Worm (Caenorhabditis elegans) whole organism, L1 larva: ENCODE data around the gene C02D5.2.

Source experiments
- C04F5.9 ChIP-seq: sonication (generic microtip); optimal IDR thresholded peaks from 2 replicates; lab custom pipeline; 2016; ENCODE audit warnings: missing genetic modification characterization, missing compliant biosample characterization
- F16B12.6 ChIP-seq: fragments of 150-350 bp; optimal IDR thresholded peaks from 2 replicates; lab custom pipeline; 2014; ENCODE audit warnings: missing biosample characterization, missing genetic modification characterization
- aha-1 ChIP-seq: fragments of 150-350 bp; optimal IDR thresholded peaks from 2 replicates; lab custom pipeline; 2014; ENCODE audit warnings: missing biosample characterization, missing genetic modification characterization
- blmp-1 ChIP-seq: fragments of 150-350 bp; optimal IDR thresholded peaks from 2 replicates; lab custom pipeline; 2014; ENCODE audit warnings: missing biosample characterization, missing genetic modification characterization
- ceh-63 ChIP-seq: fragments of 200-800 bp; sonication (Bioruptor generic); optimal IDR thresholded peaks from 2 replicates; lab custom pipeline; 2018; ENCODE audit warnings: mild to moderate bottlenecking, missing genetic modification characterization, missing compliant biosample characterization
- ceh-8 ChIP-seq: fragments of 200-800 bp; sonication (Bioruptor generic); optimal IDR thresholded peaks from 2 replicates; lab custom pipeline; 2018; ENCODE audit warnings: mild to moderate bottlenecking, missing genetic modification characterization, moderate library complexity, missing compliant biosample characterization
- ceh-82 ChIP-seq, 3 experiments: fragments of 150-350 bp in 1 of 3; sonication (generic microtip) in 2 of 3; optimal IDR thresholded peaks; 2 replicates each; lab custom pipeline; 2014 to 2017; ENCODE audit warnings: missing biosample characterization in 3 of 3, missing genetic modification characterization in 3 of 3
- efl-1 ChIP-seq, 4 experiments: fragments of 150-350 bp; optimal IDR thresholded peaks in 3 of 4; peaks in 1 of 4; 1 replicate in 1 of 4; 2 replicates in 3 of 4; lab custom pipeline; 2014; ENCODE audit warnings: missing biosample characterization in 2 of 4, missing genetic modification characterization in 2 of 4, missing genetic modification reagents in 2 of 4
- efl-3 ChIP-seq: fragments of 200-800 bp; sonication (Bioruptor generic); optimal IDR thresholded peaks from 2 replicates; lab custom pipeline; 2018; ENCODE audit warnings: mild to moderate bottlenecking, missing genetic modification characterization, missing compliant biosample characterization
- egl-27 ChIP-seq, 2 experiments: fragments of 150-350 bp in 1 of 2; sonication (generic microtip); optimal IDR thresholded peaks; 3 replicates each; lab custom pipeline; 2017 to 2018; ENCODE audit warnings: missing biosample characterization in 2 of 2, missing genetic modification characterization in 2 of 2, missing genetic modification reagents in 2 of 2
- elt-3 ChIP-seq, 6 experiments: fragments of 150-350 bp in 1 of 6; sonication (generic microtip); optimal IDR thresholded peaks; 2 replicates each; lab custom pipeline; 2017 to 2018; ENCODE audit warnings: missing biosample characterization in 6 of 6, missing genetic modification characterization in 6 of 6, inconsistent platforms in 1 of 6
- fkh-10 ChIP-seq: sonication (generic microtip); optimal IDR thresholded peaks from 2 replicates; lab custom pipeline; 2017; ENCODE audit warnings: missing biosample characterization, missing genetic modification reagents, missing genetic modification characterization
- fkh-4 ChIP-seq: sonication (generic microtip); optimal IDR thresholded peaks from 2 replicates; lab custom pipeline; 2016; ENCODE audit warnings: missing compliant biosample characterization, missing genetic modification characterization, borderline replicate concordance
- fkh-8 ChIP-seq: sonication (generic microtip); optimal IDR thresholded peaks from 2 replicates; lab custom pipeline; 2016; ENCODE audit warnings: mild to moderate bottlenecking, missing genetic modification characterization, missing compliant biosample characterization
- fos-1 ChIP-seq: fragments of 150-350 bp; optimal IDR thresholded peaks from 2 replicates; lab custom pipeline; 2014; ENCODE audit warnings: missing biosample characterization, missing genetic modification characterization
- grh-1 ChIP-seq: fragments of 200-800 bp; sonication (Bioruptor generic); IDR thresholded peaks from 2 replicates; pipeline ENCODE4 v1.3.6; 2022; ENCODE audit warnings: missing genetic modification reagents, missing genetic modification characterization, missing compliant biosample characterization
- hlh-17 ChIP-seq: fragments of 200-800 bp; sonication (Bioruptor generic); optimal IDR thresholded peaks from 2 replicates; lab custom pipeline; 2018; ENCODE audit warnings: missing genetic modification characterization, mild to moderate bottlenecking, missing compliant biosample characterization, moderate library complexity, borderline replicate concordance
- hpl-2 ChIP-seq: fragments of 150-350 bp; optimal IDR thresholded peaks from 2 replicates; lab custom pipeline; 2014; ENCODE audit warnings: missing biosample characterization, missing genetic modification reagents, missing genetic modification characterization
- irx-1 ChIP-seq: sonication (generic microtip); optimal IDR thresholded peaks from 2 replicates; lab custom pipeline; 2016; ENCODE audit warnings: missing genetic modification characterization, missing compliant biosample characterization
- isw-1 ChIP-seq: fragments of 200-800 bp; sonication (Bioruptor generic); IDR thresholded peaks from 2 replicates; pipeline ENCODE4 v1.3.6; 2022; ENCODE audit warnings: missing genetic modification characterization, missing compliant biosample characterization
- lin-14 ChIP-seq: fragments of 200-800 bp; sonication (Bioruptor generic); optimal IDR thresholded peaks from 2 replicates; lab custom pipeline; 2018; ENCODE audit warnings: mild to moderate bottlenecking, missing genetic modification characterization, moderate library complexity, missing compliant biosample characterization
- lin-15B ChIP-seq: fragments of 150-350 bp; sonication (generic microtip); optimal IDR thresholded peaks from 3 replicates; lab custom pipeline; 2014; ENCODE audit warnings: missing biosample characterization, missing genetic modification characterization
- lsy-2 ChIP-seq, 2 experiments: fragments of 150-350 bp; optimal IDR thresholded peaks; 2 replicates each; lab custom pipeline; 2014; ENCODE audit warnings: missing biosample characterization in 2 of 2, missing genetic modification characterization in 2 of 2
- mab-9 ChIP-seq: fragments of 200-800 bp; sonication (Bioruptor generic); IDR thresholded peaks from 2 replicates; pipeline ENCODE4 v1.3.6; 2022; ENCODE audit warnings: missing genetic modification reagents, missing genetic modification characterization, missing compliant biosample characterization
- mef-2 ChIP-seq: fragments of 150-350 bp; optimal IDR thresholded peaks from 2 replicates; lab custom pipeline; 2014; ENCODE audit warnings: missing biosample characterization, missing genetic modification characterization
- mep-1 ChIP-seq: fragments of 150-350 bp; optimal IDR thresholded peaks from 2 replicates; lab custom pipeline; 2014; ENCODE audit warnings: missing biosample characterization, missing genetic modification characterization
- nhr-11 ChIP-seq: fragments of 150-350 bp; optimal IDR thresholded peaks from 2 replicates; lab custom pipeline; 2014; ENCODE audit warnings: missing biosample characterization, missing genetic modification characterization
- nhr-19 ChIP-seq: fragments of 200-800 bp; sonication (Bioruptor generic); conservative IDR thresholded peaks from 2 replicates; pipeline ENCODE4 v1.3.6; 2022; ENCODE audit warnings: missing genetic modification characterization, missing compliant biosample characterization
- nhr-20 ChIP-seq: sonication (generic microtip); optimal IDR thresholded peaks from 2 replicates; lab custom pipeline; 2016; ENCODE audit warnings: mild to moderate bottlenecking, missing genetic modification characterization, missing compliant biosample characterization
- nhr-28 ChIP-seq: fragments of 150-350 bp; optimal IDR thresholded peaks from 2 replicates; lab custom pipeline; 2014; ENCODE audit warnings: missing biosample characterization, missing genetic modification characterization
- nhr-71 ChIP-seq: sonication (generic microtip); optimal IDR thresholded peaks from 2 replicates; lab custom pipeline; 2016; ENCODE audit warnings: mild to moderate bottlenecking, missing genetic modification characterization, moderate library complexity, missing compliant biosample characterization
- nhr-76 ChIP-seq: sonication (generic microtip); optimal IDR thresholded peaks from 2 replicates; lab custom pipeline; 2017; ENCODE audit warnings: missing biosample characterization, missing genetic modification characterization
- nhr-77 ChIP-seq: fragments of 150-350 bp; optimal IDR thresholded peaks from 2 replicates; lab custom pipeline; 2014; ENCODE audit warnings: missing biosample characterization, missing genetic modification characterization
- nhr-85 ChIP-seq: sonication (generic microtip); peaks from one replicate; lab custom pipeline; 2016; ENCODE audit warnings: missing genetic modification characterization, inconsistent platforms, missing compliant biosample characterization
- nhr-90 ChIP-seq: sonication (generic microtip); optimal IDR thresholded peaks from 2 replicates; lab custom pipeline; 2016; ENCODE audit warnings: mild to moderate bottlenecking, missing genetic modification characterization, missing compliant biosample characterization; ENCODE audit not compliant: poor library complexity
- pax-3 ChIP-seq: fragments of 200-800 bp; sonication (Bioruptor generic); optimal IDR thresholded peaks from 2 replicates; lab custom pipeline; 2018; ENCODE audit warnings: mild to moderate bottlenecking, missing genetic modification characterization, moderate library complexity, missing compliant biosample characterization
- rnt-1 ChIP-seq: sonication (generic microtip); optimal IDR thresholded peaks from 2 replicates; lab custom pipeline; 2016; ENCODE audit warnings: mild to moderate bottlenecking, missing genetic modification characterization, moderate library complexity, missing compliant biosample characterization
- snpc-4 ChIP-seq: fragments of 150-350 bp; optimal IDR thresholded peaks from 2 replicates; lab custom pipeline; 2014; ENCODE audit warnings: missing biosample characterization, missing genetic modification characterization
- snu-23 ChIP-seq: sonication (generic microtip); optimal IDR thresholded peaks from 2 replicates; lab custom pipeline; 2016; ENCODE audit warnings: missing genetic modification characterization, missing compliant biosample characterization
- swsn-7 ChIP-seq: sonication (generic microtip); optimal IDR thresholded peaks from 2 replicates; lab custom pipeline; 2016; ENCODE audit warnings: missing genetic modification characterization, missing compliant biosample characterization
- tbx-2 ChIP-seq: sonication (generic microtip); optimal IDR thresholded peaks from 2 replicates; lab custom pipeline; 2016; ENCODE audit warnings: missing genetic modification characterization, missing compliant biosample characterization
- tlp-1 ChIP-seq: fragments of 150-350 bp; optimal IDR thresholded peaks from 2 replicates; lab custom pipeline; 2014; ENCODE audit warnings: missing biosample characterization, missing genetic modification characterization
- unc-62 ChIP-seq: fragments of 150-350 bp; optimal IDR thresholded peaks from 2 replicates; lab custom pipeline; 2014; ENCODE audit warnings: missing biosample characterization, missing genetic modification reagents, missing genetic modification characterization
- unc-86 ChIP-seq: sonication (generic microtip); optimal IDR thresholded peaks from 2 replicates; lab custom pipeline; 2016; ENCODE audit warnings: missing genetic modification characterization, missing compliant biosample characterization
- unc-98 ChIP-seq: fragments of 200-800 bp; sonication (Bioruptor generic); IDR thresholded peaks from 2 replicates; pipeline ENCODE4 v1.3.6; 2022; ENCODE audit warnings: missing genetic modification characterization, missing compliant biosample characterization
- vab-15 ChIP-seq: sonication (generic microtip); optimal IDR thresholded peaks from 2 replicates; lab custom pipeline; 2017; ENCODE audit warnings: missing genotype, mild to moderate bottlenecking, missing genetic modification characterization, missing compliant biosample characterization
- xbp-1 ChIP-seq: sonication (generic microtip); optimal IDR thresholded peaks from 2 replicates; lab custom pipeline; 2016; ENCODE audit warnings: missing genetic modification characterization, missing compliant biosample characterization
- ztf-11 ChIP-seq, 2 experiments: sonication (generic microtip); optimal IDR thresholded peaks; 2 replicates each; lab custom pipeline; 2016 to 2017; ENCODE audit warnings: missing genetic modification characterization in 2 of 2, missing biosample characterization in 1 of 2, missing compliant biosample characterization in 1 of 2
- ztf-4 ChIP-seq: fragments of 150-350 bp; optimal IDR thresholded peaks from 2 replicates; lab custom pipeline; 2014; ENCODE audit warnings: missing biosample characterization, missing genetic modification characterization

C02D5.2 gene

DNA sequence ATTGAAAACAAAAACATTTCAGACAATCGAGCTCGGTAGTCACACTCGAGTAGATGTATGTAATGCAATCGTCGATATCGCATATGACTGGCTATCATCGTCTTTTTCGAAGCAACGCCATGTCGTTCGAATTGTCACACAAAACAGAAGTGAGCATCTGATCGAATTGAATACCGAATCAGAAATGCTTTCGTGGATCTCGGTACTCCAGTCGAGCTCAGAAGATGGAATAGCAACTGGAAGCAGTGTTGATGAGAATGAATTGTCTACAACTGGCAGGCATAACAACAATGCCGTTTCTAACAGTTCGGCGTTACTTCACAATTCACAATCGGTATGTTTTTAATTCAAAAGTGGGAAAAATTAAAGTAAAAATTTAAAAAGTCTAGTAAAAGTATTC lies 47.9 kb upstream of the C02D5.2 start:
- TF ChIP-seq nhr-19 (GFP tag; lab: Robert Waterston, UW) (no peak), efl-1 (optimal IDR thresholded peaks at IDR 0.05; lab: Kevin White, UChicago) (no peak), efl-1 (GFP tag; optimal IDR thresholded peaks at IDR 0.05 in 1 of 2; lab: Kevin White, UChicago) (peak in 1 of 2 experiments; percentile 76)
- TF ChIP-seq, all 84 proteins: peak for 1

DNA sequence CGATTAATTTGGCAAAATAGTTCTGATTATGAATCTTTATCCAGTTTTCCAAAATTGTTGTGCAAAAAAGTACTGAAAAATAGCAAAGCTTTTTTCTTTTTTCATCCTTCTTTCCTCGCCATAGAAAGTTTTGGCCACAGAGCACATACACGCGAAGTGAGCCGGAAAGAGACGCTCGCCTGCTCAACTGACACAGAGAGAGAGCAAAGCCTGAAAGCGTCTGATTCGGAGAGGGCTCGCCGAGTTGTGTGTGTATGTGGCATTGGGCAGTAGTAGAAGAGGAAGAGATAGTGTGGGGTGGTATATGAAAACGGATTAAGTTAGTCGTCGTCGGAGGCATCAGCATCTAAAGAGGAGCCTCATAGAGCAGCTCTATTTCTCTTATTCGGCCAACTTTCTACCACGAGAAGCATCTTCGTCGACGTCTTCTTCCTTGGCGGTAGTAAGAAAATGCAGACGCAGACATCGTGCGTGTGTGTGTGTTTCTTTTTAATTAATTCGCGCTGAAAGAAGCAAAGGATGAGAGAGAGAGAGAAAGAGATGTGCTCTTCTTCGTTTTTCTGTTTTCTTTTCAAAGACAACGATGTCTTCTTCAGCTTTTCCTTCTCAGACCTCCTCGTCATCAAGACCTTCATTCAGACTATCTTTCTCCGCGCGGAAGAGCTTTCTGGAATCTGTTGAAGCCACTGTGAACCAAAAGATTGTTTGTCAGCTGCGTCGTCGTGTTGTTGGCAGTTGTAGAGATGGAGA lies 47.3 kb upstream of the C02D5.2 start:
- TF ChIP-seq xbp-1 (tag; lab: Kevin White, UChicago) (no peak), nhr-20 (tag; lab: Kevin White, UChicago) (no peak), efl-3 (no peak), fkh-10 (GFP tag; lab: Kevin White, UChicago) (peak; percentile 8), blmp-1 (no peak), efl-1 (optimal IDR thresholded peaks at IDR 0.05; lab: Kevin White, UChicago) (peak in 1 of 2 experiments; percentile 16), efl-1 (GFP tag; optimal IDR thresholded peaks at IDR 0.05 in 1 of 2; lab: Kevin White, UChicago) (peak in 1 of 2 experiments; percentile 58), ceh-82 (tag; optimal IDR thresholded peaks at IDR 0.05; lab: Kevin White, UChicago) (peak in 2 of 3 experiments; percentile 17 to 45), fos-1 (tag; lab: Kevin White, UChicago) (no peak), nhr-19 (GFP tag; lab: Robert Waterston, UW) (no peak), aha-1 (tag; lab: Kevin White, UChicago) (no peak), unc-62 (GFP tag; lab: Kevin White, UChicago) (no peak), snpc-4 (tag; lab: Kevin White, UChicago) (no peak), nhr-85 (tag; lab: Kevin White, UChicago) (no peak), rnt-1 (tag; lab: Kevin White, UChicago) (no peak), nhr-77 (tag; lab: Kevin White, UChicago) (no peak), irx-1 (no peak), nhr-28 (tag; lab: Kevin White, UChicago) (no peak), nhr-76 (tag; lab: Kevin White, UChicago) (no peak), unc-86 (tag; lab: Kevin White, UChicago) (peak; percentile 55), ztf-11 (tag; optimal IDR thresholded peaks at IDR 0.05; lab: Kevin White, UChicago) (no peak), grh-1 (GFP tag; lab: Robert Waterston, UW) (no peak), ceh-8 (GFP tag; lab: Kevin White, UChicago) (no peak), ztf-4 (no peak), lsy-2 (tag; optimal IDR thresholded peaks at IDR 0.05; lab: Kevin White, UChicago) (peak in 1 of 2 experiments; percentile 51), fkh-8 (peak; percentile 74), lin-15B (tag; lab: Kevin White, UChicago) (no peak), mab-9 (no peak), fkh-4 (no peak), elt-3 (tag; optimal IDR thresholded peaks at IDR 0.05; lab: Kevin White, UChicago) (no peak), hlh-17 (GFP tag; lab: Kevin White, UChicago) (no peak), pax-3 (tag; lab: Kevin White, UChicago) (peak; percentile 24), snu-23 (peak; percentile 10), mep-1 (tag; lab: Kevin White, UChicago) (no peak), egl-27 (tag; optimal IDR thresholded peaks at IDR 0.05; lab: Kevin White, UChicago) (no peak), F16B12.6 (tag; lab: Kevin White, UChicago) (no peak), nhr-11 (no peak), isw-1 (GFP tag; lab: Robert Waterston, UW) (no peak), mef-2 (tag; lab: Kevin White, UChicago) (no peak), nhr-71 (tag; lab: Kevin White, UChicago) (peak; percentile 58), C04F5.9 (no peak), unc-98 (GFP tag; lab: Robert Waterston, UW) (no peak), tbx-2 (tag; lab: Kevin White, UChicago) (peak; percentile 42), nhr-90 (tag; lab: Kevin White, UChicago) (no peak), tlp-1 (no peak), hpl-2 (no peak), lin-14 (GFP tag; lab: Kevin White, UChicago) (peak; percentile 85), ceh-63 (GFP tag; lab: Kevin White, UChicago) (no peak), swsn-7 (tag; lab: Kevin White, UChicago) (no peak), vab-15 (tag; lab: Kevin White, UChicago) (no peak)
